Fruit fly (Drosophila melanogaster) Kc167 (cell line): Measurements from ENCODE around the gene ppl.

Source experiments
- Myc ChIP-seq: fragments of >200 bp; optimal IDR thresholded peaks from 2 replicates; lab custom pipeline; 2017; ENCODE audit warnings: missing external identifiers
- Sin3A ChIP-seq: fragments of >200 bp; optimal IDR thresholded peaks from 2 replicates; lab custom pipeline; 2018; ENCODE audit warnings: missing external identifiers
- h ChIP-seq: fragments of >200 bp; optimal IDR thresholded peaks from 3 replicates; lab custom pipeline; 2018; ENCODE audit warnings: missing external identifiers
- insv ChIP-seq: fragments of >200 bp; optimal IDR thresholded peaks from 3 replicates; lab custom pipeline; 2018; ENCODE audit warnings: missing external identifiers
- psq ChIP-seq: fragments of >200 bp; optimal IDR thresholded peaks from 2 replicates; lab custom pipeline; 2017; ENCODE audit warnings: missing external identifiers
- ttk ChIP-seq: sonication (Bioruptor generic); optimal IDR thresholded peaks from 2 replicates; lab custom pipeline; 2017; ENCODE audit warnings: missing external identifiers

dm6 chr3L:21256062-21257023 is 25.0 kb downstream of the ppl start:
- no peak for TF ChIP-seq h (lab: Kevin White, UChicago)
- no peak for TF ChIP-seq Myc (lab: Kevin White, UChicago)
- TF ChIP-seq insv (lab: Kevin White, UChicago): no peak
- no peak for TF ChIP-seq psq (lab: Kevin White, UChicago)
- TF ChIP-seq Sin3A (lab: Kevin White, UChicago): no peak
- no peak for TF ChIP-seq ttk (lab: Kevin White, UChicago)
